Worm (Caenorhabditis elegans) whole organism, L3 larva: Measurements from ENCODE around the gene arrd-5.

ENCODE experiments used
- R02D3.7 ChIP-seq: fragments of 150-350 bp; optimal IDR thresholded peaks from 2 replicates; lab custom pipeline; 2014; ENCODE audit warnings: missing biosample characterization, missing genetic modification characterization
- ZK546.5 ChIP-seq: sonication (generic microtip); optimal IDR thresholded peaks from 2 replicates; lab custom pipeline; 2017; ENCODE audit warnings: missing biosample characterization, missing genetic modification characterization
- aly-2 ChIP-seq: fragments of 150-350 bp; optimal IDR thresholded peaks from 2 replicates; lab custom pipeline; 2014; ENCODE audit warnings: missing biosample characterization, missing genetic modification characterization
- ceh-16 ChIP-seq: sonication (generic microtip); optimal IDR thresholded peaks from 2 replicates; lab custom pipeline; 2017; ENCODE audit warnings: missing biosample characterization, missing genetic modification characterization
- ceh-28 ChIP-seq: fragments of 150-350 bp; optimal IDR thresholded peaks from 2 replicates; lab custom pipeline; 2014; ENCODE audit warnings: missing biosample characterization, missing genetic modification reagents, missing genetic modification characterization
- ceh-82 ChIP-seq: fragments of 150-350 bp; optimal IDR thresholded peaks from 2 replicates; lab custom pipeline; 2014; ENCODE audit warnings: missing biosample characterization, missing genetic modification characterization
- ceh-9 ChIP-seq: sonication (generic microtip); optimal IDR thresholded peaks from 2 replicates; lab custom pipeline; 2018; ENCODE audit warnings: missing biosample characterization, missing genetic modification characterization
- daf-12 ChIP-seq: fragments of 150-350 bp; optimal IDR thresholded peaks from 2 replicates; lab custom pipeline; 2014; ENCODE audit warnings: missing biosample characterization, missing genetic modification reagents, missing genetic modification characterization
- egl-27 ChIP-seq: sonication (generic microtip); optimal IDR thresholded peaks from 4 replicates; lab custom pipeline; 2017; ENCODE audit warnings: missing biosample characterization, missing genetic modification reagents, missing genetic modification characterization
- egl-5 ChIP-seq: fragments of 150-350 bp; optimal IDR thresholded peaks from 2 replicates; lab custom pipeline; 2017; ENCODE audit warnings: missing biosample characterization, missing genetic modification reagents, missing genetic modification characterization, inconsistent platforms
- elt-1 ChIP-seq: fragments of 150-350 bp; optimal IDR thresholded peaks from 2 replicates; lab custom pipeline; 2014; ENCODE audit warnings: missing biosample characterization, missing genetic modification characterization
- elt-2 ChIP-seq: sonication (generic microtip); optimal IDR thresholded peaks from 2 replicates; lab custom pipeline; 2016; ENCODE audit warnings: missing genetic modification reagents, mild to moderate bottlenecking, missing genetic modification characterization, missing compliant biosample characterization
- elt-3 ChIP-seq, 3 experiments: fragments of 150-350 bp in 1 of 3; sonication (generic microtip) in 2 of 3; optimal IDR thresholded peaks; 2 replicates in 2 of 3; 4 replicates in 1 of 3; lab custom pipeline; 2014 to 2017; ENCODE audit warnings: missing biosample characterization in 3 of 3, missing genetic modification characterization in 3 of 3
- hmg-11 ChIP-seq: sonication (generic microtip); optimal IDR thresholded peaks from 2 replicates; lab custom pipeline; 2016; ENCODE audit warnings: missing genetic modification characterization, missing compliant biosample characterization
- jun-1 ChIP-seq: fragments of 150-350 bp; optimal IDR thresholded peaks from 2 replicates; lab custom pipeline; 2014; ENCODE audit warnings: missing biosample characterization, missing genetic modification reagents, missing genetic modification characterization
- lin-15B ChIP-seq: fragments of 150-350 bp; optimal IDR thresholded peaks from 2 replicates; lab custom pipeline; 2014; ENCODE audit warnings: missing biosample characterization, missing genetic modification characterization
- lsy-12 ChIP-seq: sonication (generic microtip); optimal IDR thresholded peaks from 2 replicates; lab custom pipeline; 2016; ENCODE audit warnings: mild to moderate bottlenecking, missing genetic modification characterization, missing compliant biosample characterization
- mml-1 ChIP-seq: fragments of 150-350 bp; sonication (generic microtip); optimal IDR thresholded peaks from 3 replicates; lab custom pipeline; 2014; ENCODE audit warnings: missing biosample characterization, missing genetic modification characterization
- nfya-1 ChIP-seq: sonication (generic microtip); optimal IDR thresholded peaks from 2 replicates; lab custom pipeline; 2017; ENCODE audit warnings: missing genetic modification characterization, mild to moderate bottlenecking, missing compliant biosample characterization, antibody characterized with exemption, moderate library complexity; ENCODE audit not compliant: insufficient read depth
- nhr-11 ChIP-seq: fragments of 150-350 bp; optimal IDR thresholded peaks from 2 replicates; lab custom pipeline; 2014; ENCODE audit warnings: missing biosample characterization, missing genetic modification characterization
- nhr-23 ChIP-seq: fragments of 150-350 bp; optimal IDR thresholded peaks from 2 replicates; lab custom pipeline; 2014; ENCODE audit warnings: missing biosample characterization, missing genetic modification reagents, missing genetic modification characterization
- nhr-237 ChIP-seq: fragments of 150-350 bp; optimal IDR thresholded peaks from 2 replicates; lab custom pipeline; 2014; ENCODE audit warnings: missing biosample characterization, missing genetic modification characterization
- nhr-25 ChIP-seq: sonication (generic microtip); optimal IDR thresholded peaks from 2 replicates; lab custom pipeline; 2017; ENCODE audit warnings: missing biosample characterization, missing genetic modification characterization
- nhr-43 ChIP-seq: sonication (generic microtip); optimal IDR thresholded peaks from 2 replicates; lab custom pipeline; 2016; ENCODE audit warnings: mild to moderate bottlenecking, missing genetic modification characterization, missing compliant biosample characterization; ENCODE audit not compliant: poor library complexity, severe bottlenecking
- nhr-67 ChIP-seq: fragments of 150-350 bp; optimal IDR thresholded peaks from 2 replicates; lab custom pipeline; 2014; ENCODE audit warnings: missing biosample characterization, missing genetic modification characterization
- nhr-76 ChIP-seq: fragments of 150-350 bp; sonication (generic microtip); optimal IDR thresholded peaks from 5 replicates; lab custom pipeline; 2014; ENCODE audit warnings: missing biosample characterization, missing genetic modification characterization
- nhr-77 ChIP-seq: fragments of 150-350 bp; optimal IDR thresholded peaks from 2 replicates; lab custom pipeline; 2014; ENCODE audit warnings: missing biosample characterization, missing genetic modification characterization
- pha-4 ChIP-seq: fragments of 150-350 bp; optimal IDR thresholded peaks from 2 replicates; lab custom pipeline; 2014; ENCODE audit warnings: missing biosample characterization, missing genetic modification reagents, missing genetic modification characterization
- pqm-1 ChIP-seq: fragments of 150-350 bp; optimal IDR thresholded peaks from 2 replicates; lab custom pipeline; 2017; ENCODE audit warnings: missing biosample characterization, missing genetic modification characterization, inconsistent platforms
- sea-2 ChIP-seq: fragments of 150-350 bp; sonication (generic microtip); optimal IDR thresholded peaks from 4 replicates; lab custom pipeline; 2014; ENCODE audit warnings: missing biosample characterization, missing genetic modification reagents, missing genetic modification characterization
- skn-1 ChIP-seq: fragments of 150-350 bp; optimal IDR thresholded peaks from 2 replicates; lab custom pipeline; 2014; ENCODE audit warnings: missing biosample characterization, missing genetic modification characterization
- snpc-4 ChIP-seq: fragments of 150-350 bp; optimal IDR thresholded peaks from 2 replicates; lab custom pipeline; 2014; ENCODE audit warnings: missing biosample characterization, missing genetic modification characterization
- unc-39 ChIP-seq: sonication (generic microtip); optimal IDR thresholded peaks from 4 replicates; lab custom pipeline; 2017; ENCODE audit warnings: missing biosample characterization, missing genetic modification characterization
- zag-1 ChIP-seq: fragments of 150-350 bp; optimal IDR thresholded peaks from 2 replicates; lab custom pipeline; 2014; ENCODE audit warnings: missing biosample characterization, missing genetic modification characterization
- ztf-11 ChIP-seq: fragments of 150-350 bp; optimal IDR thresholded peaks from 2 replicates; lab custom pipeline; 2014; ENCODE audit warnings: missing biosample characterization, missing genetic modification characterization
- ztf-4 ChIP-seq: fragments of 150-350 bp; optimal IDR thresholded peaks from 2 replicates; lab custom pipeline; 2014; ENCODE audit warnings: missing biosample characterization, missing genetic modification characterization

Gene arrd-5

DNA sequence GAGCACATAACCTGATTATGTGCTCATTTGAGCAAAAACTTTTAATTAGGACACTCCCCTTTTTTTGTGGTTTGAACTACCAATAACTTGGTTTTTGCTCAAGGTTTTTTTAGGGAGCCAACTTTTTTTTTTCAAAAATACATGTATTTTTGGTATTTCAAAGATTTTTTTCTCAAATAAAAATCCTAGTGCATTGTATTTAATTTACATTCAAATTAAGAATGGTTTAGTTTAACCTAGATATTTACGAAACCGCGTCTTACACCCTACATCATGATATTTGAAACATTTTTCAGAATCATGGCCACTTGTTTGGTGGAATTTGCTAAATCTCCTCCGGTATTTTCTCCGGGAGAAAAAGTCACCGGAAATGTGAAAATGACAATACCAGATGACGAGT lies at the start of gene arrd-5:
arrd-5 (plus strand) TSS at position 301 of the 400 bp plus-strand sequence.
- TF ChIP-seq nhr-77 (tag; lab: Kevin White, UChicago) (no peak), nhr-11 (tag; lab: Kevin White, UChicago) (no peak), lin-15B (tag; lab: Kevin White, UChicago) (no peak), nhr-67 (tag; lab: Kevin White, UChicago) (no peak), skn-1 (tag; lab: Kevin White, UChicago) (no peak), daf-12 (tag; lab: Kevin White, UChicago) (no peak), egl-5 (tag; lab: Kevin White, UChicago) (no peak), nhr-76 (tag; lab: Kevin White, UChicago) (no peak), elt-3 (tag; optimal IDR thresholded peaks at IDR 0.05; lab: Kevin White, UChicago) (no peak), ztf-4 (no peak), mml-1 (tag; lab: Kevin White, UChicago) (no peak), nhr-23 (tag; lab: Kevin White, UChicago) (no peak), sea-2 (no peak), aly-2 (tag; lab: Kevin White, UChicago) (no peak), pqm-1 (tag; lab: Kevin White, UChicago) (no peak)
- TF ChIP-seq, all 47 proteins: peak for 0

DNA sequence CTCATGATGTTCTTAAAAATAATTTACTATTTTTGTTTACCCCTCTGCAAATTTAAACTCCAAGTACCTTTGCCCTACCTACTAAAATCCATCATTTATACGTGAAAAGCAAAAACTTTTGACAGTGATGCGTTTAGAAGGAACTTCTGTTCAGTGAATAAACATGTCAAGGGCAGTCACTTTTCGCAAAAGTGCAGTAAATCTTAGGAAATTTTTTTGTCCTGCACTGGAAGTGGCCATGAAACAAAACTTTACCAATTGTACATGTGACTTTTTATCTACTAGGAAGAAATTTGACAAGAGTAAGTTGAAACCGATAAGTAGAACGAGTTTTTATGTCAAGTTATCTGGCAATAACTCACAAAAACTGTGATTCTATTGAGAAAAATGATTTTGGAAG lies 48.8 kb upstream of the arrd-5 start:
- TF ChIP-seq jun-1 (tag; lab: Kevin White, UChicago) (no peak), nhr-11 (tag; lab: Kevin White, UChicago) (no peak), nhr-23 (tag; lab: Kevin White, UChicago) (peak; percentile 81), snpc-4 (no peak), ceh-9 (tag; lab: Kevin White, UChicago) (no peak), elt-1 (tag; lab: Kevin White, UChicago) (peak; percentile 8), zag-1 (tag; lab: Kevin White, UChicago) (no peak), nhr-25 (peak; percentile 57), egl-5 (tag; lab: Kevin White, UChicago) (no peak), ztf-4 (no peak)

DNA sequence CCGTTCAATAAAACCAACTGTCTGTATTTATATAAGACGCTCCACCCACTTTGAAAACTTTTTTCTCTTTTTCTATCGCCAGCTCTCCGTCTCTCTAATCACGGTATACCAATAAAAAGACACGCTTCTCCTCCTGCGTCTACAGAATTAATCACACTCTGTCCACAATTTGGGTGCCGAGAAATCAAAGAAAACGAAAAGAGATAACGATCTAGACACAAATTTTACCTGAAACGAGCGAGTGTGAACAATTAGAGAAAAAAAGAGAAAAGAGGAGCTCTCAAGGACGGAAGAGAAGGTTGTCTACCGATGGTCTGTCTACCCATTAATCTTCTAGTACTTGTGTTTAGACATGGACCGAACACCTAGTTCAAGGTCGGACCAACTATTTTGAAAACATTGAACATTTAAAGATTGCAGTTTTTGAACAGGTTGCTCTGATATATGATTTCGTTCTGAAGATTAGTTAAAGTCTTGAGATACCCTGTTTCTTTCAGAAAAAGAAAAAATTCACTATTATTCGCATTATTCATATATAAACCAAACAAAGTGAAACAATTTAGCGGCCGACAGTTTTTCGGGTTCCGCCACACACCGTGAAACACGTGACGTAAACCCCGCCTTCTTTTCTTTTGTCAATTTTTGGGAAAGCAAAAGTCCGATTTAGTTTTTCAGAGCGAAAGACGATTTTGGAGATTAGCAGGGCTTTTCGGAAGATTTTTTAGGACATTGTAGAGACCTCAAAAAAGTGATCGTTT lies 47.4 kb upstream of the arrd-5 start, which contains the start of gene cyp-13A2:
cyp-13A2 (minus strand) TSS at position 235 of the 758 bp plus-strand sequence.
- peak; percentile 5 for TF ChIP-seq ceh-28 (tag; lab: Kevin White, UChicago)
- TF ChIP-seq lsy-12 (tag; lab: Kevin White, UChicago): peak; percentile 38
- no peak for TF ChIP-seq daf-12 (tag; lab: Kevin White, UChicago)
- TF ChIP-seq skn-1 (tag; lab: Kevin White, UChicago): no peak
- peak; percentile 6 for TF ChIP-seq nhr-77 (tag; lab: Kevin White, UChicago)
- peak; percentile 96 for TF ChIP-seq snpc-4
- TF ChIP-seq nhr-25: peak; percentile 92
- no peak for TF ChIP-seq ceh-9 (tag; lab: Kevin White, UChicago)
- no peak for TF ChIP-seq hmg-11 (tag; lab: Kevin White, UChicago)
- TF ChIP-seq lin-15B (tag; lab: Kevin White, UChicago): peak; percentile 11
- peak; percentile 85 for TF ChIP-seq elt-1 (tag; lab: Kevin White, UChicago)
- TF ChIP-seq nhr-76 (tag; lab: Kevin White, UChicago): no peak
- peak; percentile 73 for TF ChIP-seq pha-4 (tag; lab: Kevin White, UChicago)
- TF ChIP-seq ceh-16 (tag; lab: Kevin White, UChicago): no peak
- TF ChIP-seq nhr-23 (tag; lab: Kevin White, UChicago): peak; percentile 55
- peak; percentile 52 for TF ChIP-seq nhr-11 (tag; lab: Kevin White, UChicago)
- TF ChIP-seq ZK546.5 (tag; lab: Kevin White, UChicago): no peak
- no peak for TF ChIP-seq sea-2
- peak; percentile 31 for TF ChIP-seq nfya-1 (tag; lab: Kevin White, UChicago)
- TF ChIP-seq jun-1 (tag; lab: Kevin White, UChicago): peak; percentile 26
- no peak for TF ChIP-seq egl-27 (tag; lab: Kevin White, UChicago)
- peak; percentile 87 for TF ChIP-seq elt-2 (tag; lab: Kevin White, UChicago)
- peak; percentile 32 for TF ChIP-seq nhr-43 (tag; lab: Kevin White, UChicago)
- peak; percentile 71 for TF ChIP-seq pqm-1 (tag; lab: Kevin White, UChicago)
- TF ChIP-seq ztf-4: no peak

DNA sequence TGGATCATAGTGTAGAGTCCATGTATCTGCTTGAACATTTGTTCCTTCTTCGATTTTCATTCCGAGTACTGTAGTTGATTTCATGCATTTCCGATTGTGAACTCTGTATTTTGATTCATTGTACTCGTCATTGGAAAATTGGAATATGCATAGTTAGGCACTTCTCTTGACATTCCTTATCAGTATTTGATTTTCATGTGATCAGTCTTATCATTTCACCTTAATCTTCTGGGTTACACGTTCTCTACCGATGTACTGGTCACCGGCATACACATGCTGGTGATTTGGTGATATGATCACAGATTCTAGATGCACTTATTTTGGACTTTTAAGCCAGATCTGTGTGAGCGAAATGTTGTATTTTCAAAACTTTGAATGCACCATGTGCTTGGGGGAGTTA lies 43.8 kb upstream of the arrd-5 start:
- peak; percentile 39 for TF ChIP-seq nhr-23 (tag; lab: Kevin White, UChicago)
- TF ChIP-seq unc-39 (tag; lab: Kevin White, UChicago): no peak
- TF ChIP-seq nhr-77 (tag; lab: Kevin White, UChicago): no peak
- TF ChIP-seq jun-1 (tag; lab: Kevin White, UChicago): peak; percentile 84
- TF ChIP-seq ceh-82 (tag; lab: Kevin White, UChicago): no peak
- TF ChIP-seq sea-2: no peak
- TF ChIP-seq nhr-237 (tag; lab: Kevin White, UChicago): no peak
- peak; percentile 35 for TF ChIP-seq nhr-43 (tag; lab: Kevin White, UChicago)
- TF ChIP-seq ceh-16 (tag; lab: Kevin White, UChicago): no peak
- TF ChIP-seq pqm-1 (tag; lab: Kevin White, UChicago): peak; percentile 98
- TF ChIP-seq ztf-11: no peak
- no peak for TF ChIP-seq lin-15B (tag; lab: Kevin White, UChicago)
- no peak for TF ChIP-seq zag-1 (tag; lab: Kevin White, UChicago)
- peak; percentile 97 for TF ChIP-seq elt-2 (tag; lab: Kevin White, UChicago)
- TF ChIP-seq R02D3.7 (tag; lab: Kevin White, UChicago): no peak
- TF ChIP-seq pha-4 (tag; lab: Kevin White, UChicago): peak; percentile 28
- no peak for TF ChIP-seq ZK546.5 (tag; lab: Kevin White, UChicago)
- TF ChIP-seq nfya-1 (tag; lab: Kevin White, UChicago): no peak
